Fruit fly (Drosophila melanogaster): ENCODE data around the gene mfr.

dm6 chr3L:8860746-8861145 is 51.7 kb downstream of the mfr start:
- no peak for TF ChIP-seq insv (optimal IDR thresholded peaks at IDR 0.05)
- no peak for TF ChIP-seq h (optimal IDR thresholded peaks at IDR 0.05)
- TF ChIP-seq ttk (optimal IDR thresholded peaks at IDR 0.05): no peak
- TF ChIP-seq Sin3A (optimal IDR thresholded peaks at IDR 0.05): no peak
- TF ChIP-seq psq (optimal IDR thresholded peaks at IDR 0.05): no peak

Data from Kc167 (cell line).